Fruit fly (Drosophila melanogaster) whole organism: ENCODE measurements around the gene Vha26.
A peak's percentile ranks its signal among the peaks of the same experiment; 100 is the strongest.

ENCODE experiments used
- CG8478 ChIP-seq: fragments of >200 bp; optimal IDR thresholded peaks from 2 replicates; lab custom pipeline; 2018; ENCODE audit warnings: inconsistent platforms
- Dll ChIP-seq: fragments of >200 bp; optimal IDR thresholded peaks from 2 replicates; lab custom pipeline; 2017
- EcR ChIP-seq, 2 experiments: fragments of >200 bp; optimal IDR thresholded peaks; 2 replicates each; lab custom pipeline; 2017; ENCODE audit warnings: missing biosample characterization in 2 of 2, missing genetic modification characterization in 2 of 2, missing genetic modification reagents in 2 of 2
- pan ChIP-seq: fragments of >200 bp; optimal IDR thresholded peaks from 2 replicates; lab custom pipeline; 2017
- psq ChIP-seq: fragments of >200 bp; optimal IDR thresholded peaks from 2 replicates; lab custom pipeline; 2017
- usp ChIP-seq: fragments of >200 bp; optimal IDR thresholded peaks from 2 replicates; lab custom pipeline; 2017; ENCODE audit warnings: missing biosample characterization, missing genetic modification characterization, mixed read lengths

DNA sequence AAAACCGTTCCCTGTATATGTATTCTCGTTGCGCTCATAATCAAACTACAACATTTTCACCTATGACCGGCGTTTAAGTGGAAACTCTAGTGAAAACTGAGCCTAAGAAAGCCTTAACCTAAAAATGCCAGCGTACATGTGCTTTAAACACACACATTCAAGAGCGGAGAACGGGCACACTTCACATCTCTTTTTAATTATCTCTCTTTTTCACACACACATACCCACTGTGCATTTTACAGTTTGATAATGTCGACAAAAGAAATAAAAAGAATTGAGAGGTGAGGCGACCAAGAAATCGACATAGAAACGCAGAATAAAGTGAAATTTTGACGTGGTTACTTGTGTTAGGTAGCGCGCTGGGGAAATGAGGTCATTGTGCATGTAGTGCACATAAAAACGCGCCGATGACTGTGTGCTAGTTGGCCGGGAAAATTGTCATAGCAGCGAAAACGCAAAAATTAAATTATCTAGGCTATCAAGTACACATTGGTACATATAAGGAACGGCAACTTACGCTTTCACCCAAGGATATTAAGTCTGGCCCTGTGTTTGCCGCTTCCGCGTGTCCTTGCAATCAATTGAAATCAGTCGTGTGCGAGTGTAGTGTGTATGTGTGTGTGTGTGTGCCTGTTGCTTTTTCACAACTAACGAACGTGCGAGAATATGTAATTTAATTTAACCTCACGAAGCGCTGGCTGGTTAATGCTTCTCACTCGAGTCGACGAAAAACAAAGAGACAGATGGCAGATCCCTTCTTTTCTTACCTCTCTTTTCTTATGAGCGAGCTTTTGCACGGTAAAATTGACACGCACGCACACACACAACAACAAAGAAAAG, 8.2 kb downstream of the Vha26 start:
- TF ChIP-seq Dll (lab: Kevin White, UChicago) (no peak), psq (lab: Kevin White, UChicago) (no peak), pan (no peak), usp (no peak), EcR (GFP tag; optimal IDR thresholded peaks at IDR 0.05; lab: Kevin White, UChicago) (peak in 1 of 2 experiments; percentile 15), CG8478 (lab: Kevin White, UChicago) (no peak)
